Worm (Caenorhabditis elegans): ENCODE measurements around the gene Y49F6B.14.

ce11 chrII:3527460-3527859 is 12.2 kb upstream of the Y49F6B.14 start:
- no peak for TF ChIP-seq med-1 (GFP tag; optimal IDR thresholded peaks at IDR 0.05; ENCODE audit: insufficient read depth)
- no peak for TF ChIP-seq T22C8.4 (GFP tag; IDR thresholded peaks at IDR 0.05)
- TF ChIP-seq klf-2 (GFP tag; conservative IDR thresholded peaks at IDR 0.05): no peak
- no peak for TF ChIP-seq ref-1 (GFP tag; conservative IDR thresholded peaks at IDR 0.05)
- TF ChIP-seq tab-1 (GFP tag; IDR thresholded peaks at IDR 0.05): no peak
- TF ChIP-seq flt-1 (GFP tag; IDR thresholded peaks at IDR 0.05): no peak
